Worm (Caenorhabditis elegans): Measurements from ENCODE around the gene ZK1058.3.

ZK1058.3 gene

ce11 chrIII:3907587-3907986 lies 11.1 kb upstream of the ZK1058.3 start, which contains the start of gene mmcm-1:
Gene mmcm-1 (minus strand): TSS chrIII:3907687.
- no peak for TF ChIP-seq daf-12 (tag; optimal IDR thresholded peaks at IDR 0.05)
- TF ChIP-seq nhr-28 (tag; optimal IDR thresholded peaks at IDR 0.05): no peak
- no peak for TF ChIP-seq madf-5 (GFP tag; IDR thresholded peaks at IDR 0.05)
- no peak for TF ChIP-seq D1046.2 (GFP tag; IDR thresholded peaks at IDR 0.05)
- no peak for TF ChIP-seq nhr-102 (tag; optimal IDR thresholded peaks at IDR 0.05)
- peak in 1 of 2 experiments; percentile 76 for TF ChIP-seq unc-62 (GFP tag; optimal IDR thresholded peaks at IDR 0.05 in 1 of 2)
- TF ChIP-seq unc-62 (tag; optimal IDR thresholded peaks at IDR 0.05): no peak
- TF ChIP-seq zag-1 (tag; optimal IDR thresholded peaks at IDR 0.05): no peak

ce11 chrIII:3908205-3908604 lies 10.5 kb upstream of the ZK1058.3 start:
- TF ChIP-seq R02D3.7 (tag; optimal IDR thresholded peaks at IDR 0.05): no peak
- TF ChIP-seq lsy-2 (tag; optimal IDR thresholded peaks at IDR 0.05): peak; percentile 12 to 43
- TF ChIP-seq rbr-2 (tag; optimal IDR thresholded peaks at IDR 0.05): peak; percentile 14
- TF ChIP-seq mes-2 (tag; optimal IDR thresholded peaks at IDR 0.05; ENCODE audit: poor library complexity, severe bottlenecking): peak; percentile 25
- TF ChIP-seq dmd-9 (GFP tag; IDR thresholded peaks at IDR 0.05): no peak
- peak; percentile 57 for TF ChIP-seq mep-1 (tag; optimal IDR thresholded peaks at IDR 0.05)
- peak; percentile 13; the same call in 1 of the 2 replicates for TF ChIP-seq dmd-6 (GFP tag; IDR thresholded peaks at IDR 0.05)
- peak; percentile 62 for TF ChIP-seq dve-1 (tag; optimal IDR thresholded peaks at IDR 0.05; ENCODE audit: insufficient read depth)
- peak; percentile 98 for TF ChIP-seq nhr-28 (tag; optimal IDR thresholded peaks at IDR 0.05)
- peak; percentile 41 for TF ChIP-seq hlh-30 (tag; optimal IDR thresholded peaks at IDR 0.05; ENCODE audit: insufficient read depth)
- TF ChIP-seq hlh-11 (tag; optimal IDR thresholded peaks at IDR 0.05): peak; percentile 58
- peak; percentile 45 to 99 for TF ChIP-seq hif-1 (tag; optimal IDR thresholded peaks at IDR 0.05)
- no peak for TF ChIP-seq ceh-28 (tag; optimal IDR thresholded peaks at IDR 0.05)
- TF ChIP-seq nhr-77 (tag; optimal IDR thresholded peaks at IDR 0.05): peak; percentile 5
- 0 out of 2 replicates have a peak, but pooled peaks have one; percentile 13 for TF ChIP-seq arid-1 (GFP tag; conservative IDR thresholded peaks at IDR 0.05)
- TF ChIP-seq nhr-11 (tag; optimal IDR thresholded peaks at IDR 0.05): peak; percentile 68
- TF ChIP-seq aha-1 (tag): peak; percentile 100
- TF ChIP-seq daf-16 (GFP tag; optimal IDR thresholded peaks at IDR 0.05): peak in 1 of 2 experiments; percentile 75
- TF ChIP-seq daf-16 (tag; optimal IDR thresholded peaks at IDR 0.05): peak; percentile 66
- TF ChIP-seq unc-62 (GFP tag; optimal IDR thresholded peaks at IDR 0.05 in 1 of 2): no peak
- TF ChIP-seq unc-62 (tag; optimal IDR thresholded peaks at IDR 0.05): no peak

ce11 chrIII:3914049-3914448 lies 4.6 kb upstream of the ZK1058.3 start, which contains the start of gene pat-3:
Gene pat-3 (minus strand): TSS chrIII:3914149.
- TF ChIP-seq dmd-8 (GFP tag; IDR thresholded peaks at IDR 0.05) (no peak), daf-8 (GFP tag; IDR thresholded peaks at IDR 0.05) (no peak), Y105C5A.15 (GFP tag; IDR thresholded peaks at IDR 0.05) (no peak), mxl-3 (GFP tag; optimal IDR thresholded peaks at IDR 0.05) (no peak), mxl-2 (GFP tag; conservative IDR thresholded peaks at IDR 0.05) (no peak), nhr-28 (tag; optimal IDR thresholded peaks at IDR 0.05) (no peak), ceh-82 (tag; optimal IDR thresholded peaks at IDR 0.05) (no peak), hlh-11 (tag; optimal IDR thresholded peaks at IDR 0.05) (no peak), tag-97 (GFP tag; IDR thresholded peaks at IDR 0.05) (no peak), F49E8.2 (tag; optimal IDR thresholded peaks at IDR 0.05; ENCODE audit: borderline replicate concordance) (no peak), zip-11 (GFP tag; IDR thresholded peaks at IDR 0.05) (no peak), dmd-6 (GFP tag; IDR thresholded peaks at IDR 0.05) (no peak), unc-39 (tag; optimal IDR thresholded peaks at IDR 0.05) (no peak), D1046.2 (GFP tag; IDR thresholded peaks at IDR 0.05) (no peak), lin-1 (GFP tag; IDR thresholded peaks at IDR 0.05) (no peak), pha-4 (GFP tag; IDR thresholded peaks at IDR 0.05) (no peak), pha-4 (tag; optimal IDR thresholded peaks at IDR 0.05) (no peak), madf-5 (GFP tag; IDR thresholded peaks at IDR 0.05) (no peak), dmd-9 (GFP tag; IDR thresholded peaks at IDR 0.05) (no peak), jun-1 (tag; optimal IDR thresholded peaks at IDR 0.05) (no peak)

All from whole organism, L4 larva.